Fruit fly (Drosophila melanogaster) whole organism, pupa: ENCODE measurements around the gene ssp2.

Experiments used
- CG13204 ChIP-seq: fragments of 200-800 bp; sonication (Bioruptor generic); optimal IDR thresholded peaks from 2 replicates; lab custom pipeline; 2018; ENCODE audit warnings: missing biosample characterization, mild to moderate bottlenecking, missing genetic modification characterization, moderate library complexity
- CG14655 ChIP-seq: fragments of 200-800 bp; sonication (Bioruptor generic); optimal IDR thresholded peaks from 3 replicates; lab custom pipeline; 2017; ENCODE audit warnings: mild to moderate bottlenecking, missing biosample characterization, missing genetic modification reagents, missing genetic modification characterization
- CG32121 ChIP-seq: fragments of 200-800 bp; sonication (Bioruptor generic); IDR thresholded peaks from 2 replicates; pipeline ENCODE4 v1.3.6; 2022; ENCODE audit warnings: missing biosample characterization, missing genetic modification characterization
- CG4496 ChIP-seq: fragments of 200-800 bp; sonication (Bioruptor generic); IDR thresholded peaks from 3 replicates; pipeline ENCODE4 v1.3.6; 2022; ENCODE audit warnings: missing biosample characterization, missing genetic modification characterization
- CG8301 ChIP-seq: fragments of 200-800 bp; sonication (Bioruptor generic); optimal IDR thresholded peaks from 2 replicates; lab custom pipeline; 2018; ENCODE audit warnings: missing biosample characterization, mild to moderate bottlenecking, missing genetic modification characterization
- CG9948 ChIP-seq: fragments of 200-800 bp; sonication (Bioruptor generic); optimal IDR thresholded peaks from 2 replicates; lab custom pipeline; 2018; ENCODE audit warnings: missing biosample characterization, mild to moderate bottlenecking, missing genetic modification characterization, moderate library complexity
- D1 ChIP-seq: fragments of 200-800 bp; sonication (Bioruptor generic); optimal IDR thresholded peaks from 2 replicates; lab custom pipeline; 2018; ENCODE audit warnings: missing biosample characterization, mild to moderate bottlenecking, missing genetic modification characterization, moderate library complexity
- fd96Ca ChIP-seq: fragments of 200-800 bp; sonication (Bioruptor generic); IDR thresholded peaks from 3 replicates; pipeline ENCODE4 v1.3.6; 2022; ENCODE audit warnings: missing biosample characterization, missing genetic modification characterization

DNA sequence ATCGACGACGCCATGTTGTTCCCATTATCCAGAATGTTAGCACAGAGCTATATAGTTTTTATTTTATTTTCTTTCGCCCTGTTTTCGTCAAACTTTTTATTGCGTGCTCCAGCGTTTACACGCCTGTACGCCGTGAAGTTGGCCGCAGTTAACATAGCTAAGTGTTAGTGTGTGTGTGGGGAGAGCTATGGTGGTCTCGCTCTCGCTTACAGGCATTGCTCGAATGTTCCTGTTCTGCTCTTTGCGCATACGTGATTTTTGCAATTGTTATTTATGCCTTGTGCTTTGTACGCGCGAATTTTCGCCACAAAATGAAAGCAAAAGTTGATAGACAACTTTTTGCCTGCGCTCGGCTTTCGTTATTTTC, 39.0 kb downstream of the ssp2 start:
- TF ChIP-seq CG32121 (GFP tag; lab: Robert Waterston, UW) (peak; percentile 47; the same call in 1 of the 2 replicates), CG14655 (peak; percentile 17), CG13204 (GFP tag; lab: Kevin White, UChicago) (peak; percentile 18), CG4496 (peak; percentile 17; the same call in 1 of the 3 replicates), fd96Ca (GFP tag; lab: Robert Waterston, UW) (peak; percentile 56; the same call in 1 of the 3 replicates), CG9948 (tag; lab: Kevin White, UChicago) (no peak), CG8301 (tag; lab: Kevin White, UChicago) (no peak), D1 (no peak)
